Comparison of ENCODE assay signal across 3 worm cellular contexts in the genomic region with DNA sequence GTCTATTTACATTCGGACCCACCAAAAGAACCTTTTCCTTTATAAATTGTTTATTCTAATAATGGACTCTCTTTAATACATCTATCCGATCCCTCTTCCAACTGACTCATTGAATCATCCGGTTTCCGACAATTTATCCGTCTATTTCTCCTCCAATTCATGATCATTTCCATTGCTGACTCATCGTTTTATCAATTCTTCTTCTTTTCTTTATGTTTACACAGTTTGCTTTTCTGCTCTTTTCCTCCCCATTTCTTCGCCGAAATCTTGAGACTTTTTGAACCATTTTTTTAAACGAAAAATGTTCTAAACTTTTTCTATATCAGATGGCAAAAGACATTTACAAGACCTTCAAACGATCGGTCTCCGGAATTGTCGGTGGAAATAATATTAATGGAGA.
A peak's percentile ranks its signal among the peaks of the same experiment; 100 is the strongest.
TF ChIP-seq lines count a peak whose summit lies in the region.

Gene ced-6, plus strand, starts transcription at position 327 of the 400 bp plus-strand sequence.

TF ChIP-seq in whole organism, L2 larva, 48 proteins besides CTCF, POLR2A, EP300 and RAD21:
- TF ChIP-seq nhr-21 (tag; optimal IDR thresholded peaks at IDR 0.05; lab: Kevin White, UChicago) (no peak), blmp-1 (tag; optimal IDR thresholded peaks at IDR 0.05; lab: Kevin White, UChicago; ENCODE audit: insufficient read depth) (no peak), sma-3 (GFP tag; optimal IDR thresholded peaks at IDR 0.05; lab: Kevin White, UChicago) (peak; percentile 9), mab-5 (tag; optimal IDR thresholded peaks at IDR 0.05; lab: Kevin White, UChicago) (no peak), unc-55 (GFP tag; optimal IDR thresholded peaks at IDR 0.05; lab: Kevin White, UChicago) (no peak), sem-4 (tag; optimal IDR thresholded peaks at IDR 0.05; lab: Kevin White, UChicago) (no peak), nhr-25 (tag; optimal IDR thresholded peaks at IDR 0.05; lab: Kevin White, UChicago) (no peak), ztf-1 (GFP tag; conservative IDR thresholded peaks at IDR 0.05; lab: Robert Waterston, UW) (no peak), fos-1 (tag; optimal IDR thresholded peaks at IDR 0.05; lab: Kevin White, UChicago) (peak; percentile 73), nhr-77 (tag; optimal IDR thresholded peaks at IDR 0.05; lab: Kevin White, UChicago) (no peak)

TF ChIP-seq in whole organism, L3 larva, 47 proteins besides CTCF, POLR2A, EP300 and RAD21:
- TF ChIP-seq nhr-12 (tag; optimal IDR thresholded peaks at IDR 0.05; lab: Kevin White, UChicago) (no peak), snpc-4 (tag; optimal IDR thresholded peaks at IDR 0.05; lab: Kevin White, UChicago) (no peak), pha-4 (tag; optimal IDR thresholded peaks at IDR 0.05; lab: Kevin White, UChicago) (peak; percentile 41)

TF ChIP-seq in whole organism, L4 larva, 104 proteins besides CTCF, POLR2A, EP300 and RAD21:
- peak; percentile 81 for TF ChIP-seq aha-1 (tag; lab: Kevin White, UChicago)
- peak; percentile 9 for TF ChIP-seq dve-1 (tag; optimal IDR thresholded peaks at IDR 0.05; lab: Kevin White, UChicago; ENCODE audit: insufficient read depth)
- no peak for TF ChIP-seq mxl-3 (GFP tag; optimal IDR thresholded peaks at IDR 0.05; lab: Kevin White, UChicago)

Comparison
In these comparisons a context has a peak if more than half of its experiments do, and no peak if none do; other contexts are left out.
1. Of the 23 proteins assayed by ChIP-seq in both whole organism, L4 larva and whole organism, L2 larva: peak only in whole organism, L4 larva: none; only in whole organism, L2 larva: fos-1; in both: none; in neither: 22.